Worm (Caenorhabditis elegans) whole organism, midembryonic: Measurements from ENCODE around the gene cest-26.

ENCODE experiments used
- T22C8.4 ChIP-seq: fragments of 200-800 bp; sonication (Bioruptor generic); IDR thresholded peaks from 2 replicates; pipeline ENCODE4 v1.3.6; 2022; ENCODE audit warnings: missing genetic modification characterization, missing compliant biosample characterization
- flt-1 ChIP-seq: fragments of 200-800 bp; sonication (Bioruptor generic); IDR thresholded peaks from 2 replicates; pipeline ENCODE4 v1.3.6; 2022; ENCODE audit warnings: missing genetic modification characterization, missing compliant biosample characterization
- med-1 ChIP-seq: sonication (generic microtip); optimal IDR thresholded peaks from 2 replicates; lab custom pipeline; 2017; ENCODE audit warnings: missing genetic modification characterization, mild to moderate bottlenecking, missing compliant biosample characterization, antibody characterized with exemption, missing genetic modification reagents; ENCODE audit not compliant: insufficient read depth
- ref-1 ChIP-seq: fragments of 200-800 bp; sonication (Bioruptor generic); conservative IDR thresholded peaks from 2 replicates; pipeline ENCODE4 v1.3.6; 2022; ENCODE audit warnings: missing genetic modification reagents, missing genetic modification characterization, missing compliant biosample characterization
- tab-1 ChIP-seq: fragments of 200-800 bp; sonication (Bioruptor generic); IDR thresholded peaks from 2 replicates; pipeline ENCODE4 v1.3.6; 2022; ENCODE audit warnings: missing genetic modification characterization, missing compliant biosample characterization
- ztf-23 ChIP-seq: fragments of 200-800 bp; sonication (Bioruptor generic); IDR thresholded peaks from 2 replicates; pipeline ENCODE4 v1.3.6; 2022; ENCODE audit warnings: missing genetic modification reagents, missing genetic modification characterization, missing compliant biosample characterization
- ztf-29 ChIP-seq: fragments of 200-800 bp; sonication (Bioruptor generic); IDR thresholded peaks from 2 replicates; pipeline ENCODE4 v1.3.6; 2022; ENCODE audit warnings: missing genetic modification reagents, missing genetic modification characterization, missing compliant biosample characterization

DNA sequence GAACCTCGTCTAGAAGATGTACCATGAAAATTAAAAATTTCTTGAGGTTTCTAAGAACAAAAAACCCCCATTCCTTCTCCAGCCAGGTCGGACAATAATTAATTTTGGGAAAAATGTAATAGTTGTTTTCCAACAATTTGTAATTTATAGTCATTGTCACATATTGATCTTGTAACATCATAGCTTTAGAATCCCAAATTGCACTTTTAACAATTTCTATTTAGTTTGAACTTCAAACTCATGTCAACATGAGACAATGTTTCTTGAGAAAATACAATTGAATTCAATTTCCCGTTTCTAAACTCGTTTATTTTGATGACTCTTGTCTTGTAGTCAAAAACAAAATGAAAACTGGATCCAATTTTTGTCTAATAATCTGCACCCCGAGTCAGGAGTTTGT lies 37.2 kb downstream of the cest-26 start:
- TF ChIP-seq ztf-29 (GFP tag; lab: Robert Waterston, UW) (no peak), ref-1 (GFP tag; lab: Robert Waterston, UW) (no peak), ztf-23 (GFP tag; lab: Robert Waterston, UW) (no peak), tab-1 (no peak), flt-1 (GFP tag; lab: Robert Waterston, UW) (no peak), med-1 (no peak), T22C8.4 (GFP tag; lab: Robert Waterston, UW) (no peak)
